Worm (Caenorhabditis elegans): ENCODE results near the gene npr-20.

- TF ChIP-seq dao-5 (tag; optimal IDR thresholded peaks at IDR 0.05) (no peak), W03F9.2 (tag; optimal IDR thresholded peaks at IDR 0.05) (no peak), him-1 (tag; optimal IDR thresholded peaks at IDR 0.05) (no peak)
Observed at ce11 chrII:8814231-8814630, 50.7 kb downstream of the npr-20 start.
